Worm (Caenorhabditis elegans) whole organism, L3 larva: ENCODE results near the gene vab-23.

Experiments
- R02D3.7 ChIP-seq: fragments of 150-350 bp; optimal IDR thresholded peaks from 2 replicates; lab custom pipeline; 2014; ENCODE audit warnings: missing biosample characterization, missing genetic modification characterization
- ZK546.5 ChIP-seq: sonication (generic microtip); optimal IDR thresholded peaks from 2 replicates; lab custom pipeline; 2017; ENCODE audit warnings: missing biosample characterization, missing genetic modification characterization
- ama-1 ChIP-seq: fragments of 150-350 bp; optimal IDR thresholded peaks from 2 replicates; lab custom pipeline; 2018
- ceh-16 ChIP-seq: sonication (generic microtip); optimal IDR thresholded peaks from 2 replicates; lab custom pipeline; 2017; ENCODE audit warnings: missing biosample characterization, missing genetic modification characterization
- ceh-28 ChIP-seq: fragments of 150-350 bp; optimal IDR thresholded peaks from 2 replicates; lab custom pipeline; 2014; ENCODE audit warnings: missing biosample characterization, missing genetic modification reagents, missing genetic modification characterization
- ceh-82 ChIP-seq: fragments of 150-350 bp; optimal IDR thresholded peaks from 2 replicates; lab custom pipeline; 2014; ENCODE audit warnings: missing biosample characterization, missing genetic modification characterization
- ceh-9 ChIP-seq: sonication (generic microtip); optimal IDR thresholded peaks from 2 replicates; lab custom pipeline; 2018; ENCODE audit warnings: missing biosample characterization, missing genetic modification characterization
- daf-12 ChIP-seq: fragments of 150-350 bp; optimal IDR thresholded peaks from 2 replicates; lab custom pipeline; 2014; ENCODE audit warnings: missing biosample characterization, missing genetic modification reagents, missing genetic modification characterization
- egl-27 ChIP-seq: sonication (generic microtip); optimal IDR thresholded peaks from 4 replicates; lab custom pipeline; 2017; ENCODE audit warnings: missing biosample characterization, missing genetic modification reagents, missing genetic modification characterization
- egl-5 ChIP-seq: fragments of 150-350 bp; optimal IDR thresholded peaks from 2 replicates; lab custom pipeline; 2017; ENCODE audit warnings: missing biosample characterization, missing genetic modification reagents, missing genetic modification characterization, inconsistent platforms
- elt-1 ChIP-seq: fragments of 150-350 bp; optimal IDR thresholded peaks from 2 replicates; lab custom pipeline; 2014; ENCODE audit warnings: missing biosample characterization, missing genetic modification characterization
- elt-2 ChIP-seq: sonication (generic microtip); optimal IDR thresholded peaks from 2 replicates; lab custom pipeline; 2016; ENCODE audit warnings: missing genetic modification reagents, mild to moderate bottlenecking, missing genetic modification characterization, missing compliant biosample characterization
- elt-3 ChIP-seq, 3 experiments: fragments of 150-350 bp in 1 of 3; sonication (generic microtip) in 2 of 3; optimal IDR thresholded peaks; 2 replicates in 2 of 3; 4 replicates in 1 of 3; lab custom pipeline; 2014 to 2017; ENCODE audit warnings: missing biosample characterization in 3 of 3, missing genetic modification characterization in 3 of 3
- eor-1 ChIP-seq, 2 experiments: fragments of 150-350 bp; optimal IDR thresholded peaks; 2 replicates each; lab custom pipeline; 2014 to 2018; ENCODE audit warnings: missing biosample characterization in 2 of 2, missing genetic modification characterization in 2 of 2
- fkh-10 ChIP-seq: sonication (generic microtip); optimal IDR thresholded peaks from 2 replicates; lab custom pipeline; 2017; ENCODE audit warnings: missing biosample characterization, missing genetic modification reagents, missing genetic modification characterization
- fos-1 ChIP-seq: fragments of 150-350 bp; optimal IDR thresholded peaks from 2 replicates; lab custom pipeline; 2014; ENCODE audit warnings: missing biosample characterization, missing genetic modification characterization
- hmg-11 ChIP-seq: sonication (generic microtip); optimal IDR thresholded peaks from 2 replicates; lab custom pipeline; 2016; ENCODE audit warnings: missing genetic modification characterization, missing compliant biosample characterization
- jun-1 ChIP-seq: fragments of 150-350 bp; optimal IDR thresholded peaks from 2 replicates; lab custom pipeline; 2014; ENCODE audit warnings: missing biosample characterization, missing genetic modification reagents, missing genetic modification characterization
- lin-15B ChIP-seq: fragments of 150-350 bp; optimal IDR thresholded peaks from 2 replicates; lab custom pipeline; 2014; ENCODE audit warnings: missing biosample characterization, missing genetic modification characterization
- lin-39 ChIP-seq: fragments of 150-350 bp; optimal IDR thresholded peaks from 2 replicates; lab custom pipeline; 2018; ENCODE audit warnings: missing biosample characterization, missing genetic modification reagents, missing genetic modification characterization
- lsy-12 ChIP-seq: sonication (generic microtip); optimal IDR thresholded peaks from 2 replicates; lab custom pipeline; 2016; ENCODE audit warnings: mild to moderate bottlenecking, missing genetic modification characterization, missing compliant biosample characterization
- mdl-1 ChIP-seq: fragments of 150-350 bp; optimal IDR thresholded peaks from 2 replicates; lab custom pipeline; 2014; ENCODE audit warnings: missing biosample characterization, missing genetic modification characterization
- mml-1 ChIP-seq: fragments of 150-350 bp; sonication (generic microtip); optimal IDR thresholded peaks from 3 replicates; lab custom pipeline; 2014; ENCODE audit warnings: missing biosample characterization, missing genetic modification characterization
- nfya-1 ChIP-seq: sonication (generic microtip); optimal IDR thresholded peaks from 2 replicates; lab custom pipeline; 2017; ENCODE audit warnings: missing genetic modification characterization, mild to moderate bottlenecking, missing compliant biosample characterization, antibody characterized with exemption, moderate library complexity; ENCODE audit not compliant: insufficient read depth
- nhr-11 ChIP-seq: fragments of 150-350 bp; optimal IDR thresholded peaks from 2 replicates; lab custom pipeline; 2014; ENCODE audit warnings: missing biosample characterization, missing genetic modification characterization
- nhr-12 ChIP-seq: fragments of 150-350 bp; optimal IDR thresholded peaks from 2 replicates; lab custom pipeline; 2014; ENCODE audit warnings: missing biosample characterization, missing genetic modification characterization
- nhr-237 ChIP-seq: fragments of 150-350 bp; optimal IDR thresholded peaks from 2 replicates; lab custom pipeline; 2014; ENCODE audit warnings: missing biosample characterization, missing genetic modification characterization
- nhr-25 ChIP-seq: sonication (generic microtip); optimal IDR thresholded peaks from 2 replicates; lab custom pipeline; 2017; ENCODE audit warnings: missing biosample characterization, missing genetic modification characterization
- nhr-28 ChIP-seq: fragments of 150-350 bp; optimal IDR thresholded peaks from 2 replicates; lab custom pipeline; 2014; ENCODE audit warnings: missing biosample characterization, missing genetic modification characterization
- nhr-67 ChIP-seq: fragments of 150-350 bp; optimal IDR thresholded peaks from 2 replicates; lab custom pipeline; 2014; ENCODE audit warnings: missing biosample characterization, missing genetic modification characterization
- nhr-77 ChIP-seq: fragments of 150-350 bp; optimal IDR thresholded peaks from 2 replicates; lab custom pipeline; 2014; ENCODE audit warnings: missing biosample characterization, missing genetic modification characterization
- pha-4 ChIP-seq: fragments of 150-350 bp; optimal IDR thresholded peaks from 2 replicates; lab custom pipeline; 2014; ENCODE audit warnings: missing biosample characterization, missing genetic modification reagents, missing genetic modification characterization
- pqm-1 ChIP-seq: fragments of 150-350 bp; optimal IDR thresholded peaks from 2 replicates; lab custom pipeline; 2017; ENCODE audit warnings: missing biosample characterization, missing genetic modification characterization, inconsistent platforms
- sea-2 ChIP-seq: fragments of 150-350 bp; sonication (generic microtip); optimal IDR thresholded peaks from 4 replicates; lab custom pipeline; 2014; ENCODE audit warnings: missing biosample characterization, missing genetic modification reagents, missing genetic modification characterization
- snpc-4 ChIP-seq: fragments of 150-350 bp; optimal IDR thresholded peaks from 2 replicates; lab custom pipeline; 2014; ENCODE audit warnings: missing biosample characterization, missing genetic modification characterization
- tbx-2 ChIP-seq: sonication (generic microtip); optimal IDR thresholded peaks from 2 replicates; lab custom pipeline; 2016; ENCODE audit warnings: mild to moderate bottlenecking, missing genetic modification characterization, missing compliant biosample characterization
- unc-39 ChIP-seq: sonication (generic microtip); optimal IDR thresholded peaks from 4 replicates; lab custom pipeline; 2017; ENCODE audit warnings: missing biosample characterization, missing genetic modification characterization
- zag-1 ChIP-seq: fragments of 150-350 bp; optimal IDR thresholded peaks from 2 replicates; lab custom pipeline; 2014; ENCODE audit warnings: missing biosample characterization, missing genetic modification characterization
- ztf-11 ChIP-seq: fragments of 150-350 bp; optimal IDR thresholded peaks from 2 replicates; lab custom pipeline; 2014; ENCODE audit warnings: missing biosample characterization, missing genetic modification characterization
- ztf-4 ChIP-seq: fragments of 150-350 bp; optimal IDR thresholded peaks from 2 replicates; lab custom pipeline; 2014; ENCODE audit warnings: missing biosample characterization, missing genetic modification characterization

vab-23 gene

ce11 chrII:11868234-11868633 is 32.8 kb downstream of the vab-23 start, which contains the start of gene col-84:
Gene col-84 (plus strand): TSS chrII:11868534.
- no peak for TF ChIP-seq nhr-67 (tag; lab: Kevin White, UChicago)
- no peak for TF ChIP-seq ama-1 (lab: Kevin White, UChicago)
- no peak for TF ChIP-seq sea-2 (GFP tag; lab: Kevin White, UChicago)
- no peak for TF ChIP-seq zag-1
- TF ChIP-seq fkh-10 = no peak
- no peak for TF ChIP-seq nhr-11 (tag; lab: Kevin White, UChicago)
- no peak for TF ChIP-seq lsy-12 (tag; lab: Kevin White, UChicago)
- TF ChIP-seq pha-4 = no peak
- no peak for TF ChIP-seq nhr-28 (tag; lab: Kevin White, UChicago)
- no peak for TF ChIP-seq nhr-237

DNA sequence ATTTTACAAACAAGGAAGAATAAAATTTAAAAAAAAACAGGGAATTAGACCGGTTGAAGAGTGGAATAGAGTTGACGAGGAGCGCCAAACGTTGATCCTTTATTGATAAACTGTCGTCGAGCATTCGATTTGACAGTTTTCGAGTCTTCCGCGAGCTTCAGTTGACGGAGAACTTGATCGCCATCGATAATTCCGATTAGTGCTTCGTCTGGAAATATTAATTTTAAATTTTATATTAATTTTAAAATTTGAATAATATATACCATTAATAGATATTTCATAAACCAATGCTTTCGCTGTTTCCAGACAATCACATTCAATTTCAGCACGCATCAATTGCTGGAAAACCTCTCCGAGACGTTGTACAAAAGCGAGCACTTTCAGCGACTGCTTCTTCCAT is 35.4 kb downstream of the vab-23 start, which contains the start of gene K12D12.4:
K12D12.4 (minus strand) TSS at position 101 of the 400 bp plus-strand sequence.
- TF ChIP-seq ceh-9 (tag; lab: Kevin White, UChicago) = no peak
- TF ChIP-seq egl-5 (tag; lab: Kevin White, UChicago) = no peak
- TF ChIP-seq nfya-1 = no peak
- no peak for TF ChIP-seq nhr-77 (tag; lab: Kevin White, UChicago)

- TF ChIP-seq ZK546.5 = no peak
- no peak for TF ChIP-seq lsy-12 (tag; lab: Kevin White, UChicago)
- TF ChIP-seq eor-1 (tag; optimal IDR thresholded peaks at IDR 0.05; lab: Kevin White, UChicago) = no peak
- no peak for TF ChIP-seq ztf-4 (tag; lab: Kevin White, UChicago)
- no peak for TF ChIP-seq nhr-237
- TF ChIP-seq egl-27 (tag; lab: Kevin White, UChicago) = no peak
- TF ChIP-seq mdl-1 (tag; lab: Kevin White, UChicago) = no peak
- TF ChIP-seq pha-4 = no peak
- no peak for TF ChIP-seq ceh-28
- no peak for TF ChIP-seq snpc-4 (tag; lab: Kevin White, UChicago)
- no peak for TF ChIP-seq fkh-10
- TF ChIP-seq elt-1 (tag; lab: Kevin White, UChicago) = no peak
- TF ChIP-seq nhr-67 (tag; lab: Kevin White, UChicago) = no peak
- no peak for TF ChIP-seq jun-1 (tag; lab: Kevin White, UChicago)
- no peak for TF ChIP-seq nhr-12 (tag; lab: Kevin White, UChicago)
These were observed 40.4 kb downstream of the vab-23 start, which contains the start of gene K12D12.5 for ce11 chrII:11860623-11861079. Gene K12D12.5 (plus strand): TSS chrII:11861029.

DNA sequence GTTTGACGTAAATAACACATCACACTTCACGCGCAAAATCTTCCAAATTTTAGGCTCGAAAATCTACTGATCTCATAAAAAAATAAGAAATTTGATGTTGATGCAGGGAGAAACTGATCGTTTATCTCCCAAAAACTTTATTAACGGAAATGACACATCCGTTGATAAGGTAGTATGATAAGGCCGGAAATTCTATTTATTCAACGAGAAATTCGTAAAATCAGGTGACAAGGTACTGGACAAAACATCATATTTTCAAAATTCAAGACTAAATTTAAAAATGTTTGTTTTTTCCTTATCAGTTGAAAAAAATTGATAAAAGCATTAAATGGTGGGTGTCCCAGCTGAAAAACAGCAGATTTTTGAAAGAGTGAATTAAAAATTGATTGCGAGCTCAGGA is 41.2 kb downstream of the vab-23 start:
- TF ChIP-seq ama-1 (lab: Kevin White, UChicago) (no peak), R02D3.7 (no peak), jun-1 (tag; lab: Kevin White, UChicago) (no peak), nfya-1 (no peak), elt-1 (tag; lab: Kevin White, UChicago) (no peak), pqm-1 (tag; lab: Kevin White, UChicago) (peak; percentile 39), fkh-10 (no peak), nhr-12 (tag; lab: Kevin White, UChicago) (no peak), elt-2 (tag; lab: Kevin White, UChicago) (peak; percentile 52), lin-39 (tag; lab: Kevin White, UChicago) (no peak), ceh-16 (tag; lab: Kevin White, UChicago) (no peak), snpc-4 (tag; lab: Kevin White, UChicago) (no peak), ceh-9 (tag; lab: Kevin White, UChicago) (no peak), lin-15B (no peak)
- TF ChIP-seq, all 47 proteins: peak for 2

DNA sequence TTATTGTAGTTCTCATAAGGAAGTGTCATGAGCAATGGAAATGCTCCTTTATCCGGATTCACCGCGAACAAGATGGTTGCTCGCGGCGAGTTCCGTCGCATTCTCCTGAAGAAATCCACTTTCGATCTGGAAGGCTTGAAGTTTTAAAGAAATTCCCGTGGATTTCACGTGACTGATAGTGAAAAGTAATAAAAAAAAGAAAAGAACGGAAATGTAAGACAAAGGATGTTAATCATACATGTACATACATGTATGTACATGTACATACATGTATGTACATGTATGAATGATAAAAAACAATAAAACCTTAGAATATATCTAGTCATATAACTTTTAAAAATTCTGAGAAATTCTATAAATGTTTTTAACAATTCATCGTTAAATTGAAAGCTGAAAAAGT is 44.6 kb downstream of the vab-23 start, which contains the start of gene clh-1:
clh-1 (minus strand) TSS at position 101 of the 400 bp plus-strand sequence.
- TF ChIP-seq unc-39 (tag; lab: Kevin White, UChicago) (no peak), egl-27 (tag; lab: Kevin White, UChicago) (no peak), elt-1 (tag; lab: Kevin White, UChicago) (no peak), daf-12 (no peak), nhr-25 (no peak)

DNA sequence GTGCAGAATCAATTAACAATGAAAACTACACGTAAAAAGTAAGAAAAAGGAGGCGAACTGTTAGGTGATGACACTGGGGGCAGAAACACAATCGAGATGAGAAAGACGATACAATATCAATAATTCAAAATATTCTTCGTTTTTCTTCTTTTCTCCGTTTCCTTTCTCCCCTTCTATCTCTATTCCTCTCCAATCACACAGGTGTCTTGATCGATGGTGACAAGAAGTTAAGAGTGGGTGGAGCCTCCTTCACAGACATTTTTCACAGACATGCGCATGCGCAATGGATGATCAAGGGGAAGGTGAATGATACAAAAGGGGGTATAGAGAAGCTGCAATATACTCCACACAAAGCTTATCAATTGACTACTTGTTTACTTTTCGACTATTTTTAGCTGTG is 46.3 kb downstream of the vab-23 start:
- TF ChIP-seq elt-3 (tag; optimal IDR thresholded peaks at IDR 0.05; lab: Kevin White, UChicago) (no peak), fkh-10 (no peak), ceh-82 (no peak), nhr-12 (tag; lab: Kevin White, UChicago) (no peak), ztf-11 (no peak), hmg-11 (tag; lab: Kevin White, UChicago) (no peak), fos-1 (tag; lab: Kevin White, UChicago) (no peak), unc-39 (tag; lab: Kevin White, UChicago) (no peak), elt-1 (tag; lab: Kevin White, UChicago) (no peak), zag-1 (no peak), tbx-2 (no peak), jun-1 (tag; lab: Kevin White, UChicago) (no peak), mml-1 (tag; lab: Kevin White, UChicago) (no peak), ama-1 (lab: Kevin White, UChicago) (no peak), nhr-11 (tag; lab: Kevin White, UChicago) (no peak), nhr-25 (no peak)
- TF ChIP-seq, all 47 proteins: peak for 0
